Worm (Caenorhabditis elegans) whole organism, mixed stage, embryonic: Measurements from ENCODE around the gene pqn-39.

Experiments
- bed-3 ChIP-seq: fragments of 200-800 bp; sonication (Bioruptor generic); optimal IDR thresholded peaks from 3 replicates; lab custom pipeline; 2018; ENCODE audit warnings: mild to moderate bottlenecking, missing genetic modification characterization, moderate library complexity, missing compliant biosample characterization
- elt-1 ChIP-seq: sonication (generic microtip); optimal IDR thresholded peaks from 2 replicates; lab custom pipeline; 2017; ENCODE audit warnings: missing genetic modification characterization, mild to moderate bottlenecking, missing compliant biosample characterization, antibody characterized with exemption, moderate library complexity, borderline replicate concordance; ENCODE audit not compliant: insufficient read depth
- elt-3 ChIP-seq: fragments of 150-350 bp; optimal IDR thresholded peaks from 2 replicates; lab custom pipeline; 2014; ENCODE audit warnings: missing biosample characterization, missing genetic modification characterization
- mab-5 ChIP-seq: fragments of 150-350 bp; optimal IDR thresholded peaks from 2 replicates; lab custom pipeline; 2014; ENCODE audit warnings: missing biosample characterization, missing genetic modification characterization
- nhr-28 ChIP-seq: fragments of 150-350 bp; optimal IDR thresholded peaks from 2 replicates; lab custom pipeline; 2014; ENCODE audit warnings: missing biosample characterization, missing genetic modification characterization
- pha-4 ChIP-seq: fragments of 150-350 bp; optimal IDR thresholded peaks from 2 replicates; lab custom pipeline; 2018; ENCODE audit warnings: missing biosample characterization, missing genetic modification reagents, missing genetic modification characterization
- sem-2 ChIP-seq: fragments of 200-800 bp; sonication (Bioruptor generic); optimal IDR thresholded peaks from 2 replicates; lab custom pipeline; 2018; ENCODE audit warnings: mild to moderate bottlenecking, missing genetic modification characterization, missing compliant biosample characterization
- snpc-4 ChIP-seq: fragments of 150-350 bp; optimal IDR thresholded peaks from 2 replicates; lab custom pipeline; 2014; ENCODE audit warnings: missing biosample characterization, missing genetic modification characterization
- unc-39 ChIP-seq: fragments of 150-350 bp; optimal IDR thresholded peaks from 2 replicates; lab custom pipeline; 2014; ENCODE audit warnings: missing biosample characterization, missing genetic modification characterization
- unc-62 ChIP-seq: fragments of 150-350 bp; optimal IDR thresholded peaks from 2 replicates; lab custom pipeline; 2014; ENCODE audit warnings: missing biosample characterization, missing genetic modification reagents, missing genetic modification characterization

ce11 chrX:13977439-13978118 lies 9.1 kb upstream of the pqn-39 start, which contains the start of gene F48F7.6:
- TF ChIP-seq mab-5 (tag; lab: Kevin White, UChicago) (no peak), snpc-4 (no peak), bed-3 (GFP tag; lab: Kevin White, UChicago) (no peak), pha-4 (peak; percentile 42), unc-62 (GFP tag; lab: Kevin White, UChicago) (peak; percentile 28), sem-2 (GFP tag; lab: Kevin White, UChicago) (no peak), nhr-28 (tag; lab: Kevin White, UChicago) (no peak), unc-39 (no peak), elt-1 (tag; lab: Kevin White, UChicago) (no peak), elt-3 (tag; lab: Kevin White, UChicago) (no peak)
